Worm (Caenorhabditis elegans): Measurements from ENCODE around the gene zip-6.

DNA sequence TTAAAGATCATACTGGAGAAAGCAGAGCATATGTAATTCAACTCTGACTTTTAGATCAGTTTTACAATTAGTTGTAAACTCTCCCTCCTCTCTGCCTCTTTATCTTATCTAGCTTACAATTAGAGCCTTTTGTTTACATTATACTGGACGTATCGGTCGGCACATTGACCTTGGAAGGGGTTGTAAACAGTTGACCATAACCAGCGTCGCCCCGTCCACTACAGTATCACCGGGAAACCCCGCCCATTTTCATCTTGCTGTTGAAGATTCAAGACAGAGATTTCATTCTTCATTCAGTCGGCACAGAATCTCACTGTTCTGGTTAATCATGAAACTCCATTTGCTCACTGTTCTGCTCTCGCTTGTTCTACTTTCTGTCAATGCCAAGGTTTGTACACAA is 31.2 kb downstream of the zip-6 start, which contains the start of gene sdz-27:
- TF ChIP-seq klf-2 (GFP tag; conservative IDR thresholded peaks at IDR 0.05): no peak
- no peak for TF ChIP-seq ref-1 (GFP tag; conservative IDR thresholded peaks at IDR 0.05)
- TF ChIP-seq ztf-23 (GFP tag; IDR thresholded peaks at IDR 0.05): no peak
